Worm (Caenorhabditis elegans) whole organism, midembryonic: ENCODE measurements around the gene ptp-4A2.

Source experiments
- T22C8.4 ChIP-seq: fragments of 200-800 bp; sonication (Bioruptor generic); IDR thresholded peaks from 2 replicates; pipeline ENCODE4 v1.3.6; 2022; ENCODE audit warnings: missing genetic modification characterization, missing compliant biosample characterization
- cog-1 ChIP-seq: sonication (generic microtip); optimal IDR thresholded peaks from 2 replicates; lab custom pipeline; 2016; ENCODE audit warnings: missing genetic modification characterization, missing compliant biosample characterization
- flt-1 ChIP-seq: fragments of 200-800 bp; sonication (Bioruptor generic); IDR thresholded peaks from 2 replicates; pipeline ENCODE4 v1.3.6; 2022; ENCODE audit warnings: missing genetic modification characterization, missing compliant biosample characterization
- klf-2 ChIP-seq: fragments of 200-800 bp; sonication (Bioruptor generic); conservative IDR thresholded peaks from 2 replicates; pipeline ENCODE4 v1.3.6; 2022; ENCODE audit warnings: missing genetic modification reagents, missing genetic modification characterization, missing compliant biosample characterization
- med-1 ChIP-seq: sonication (generic microtip); optimal IDR thresholded peaks from 2 replicates; lab custom pipeline; 2017; ENCODE audit warnings: missing genetic modification characterization, mild to moderate bottlenecking, missing compliant biosample characterization, antibody characterized with exemption, missing genetic modification reagents; ENCODE audit not compliant: insufficient read depth
- ref-1 ChIP-seq: fragments of 200-800 bp; sonication (Bioruptor generic); conservative IDR thresholded peaks from 2 replicates; pipeline ENCODE4 v1.3.6; 2022; ENCODE audit warnings: missing genetic modification reagents, missing genetic modification characterization, missing compliant biosample characterization
- tab-1 ChIP-seq: fragments of 200-800 bp; sonication (Bioruptor generic); IDR thresholded peaks from 2 replicates; pipeline ENCODE4 v1.3.6; 2022; ENCODE audit warnings: missing genetic modification characterization, missing compliant biosample characterization
- ztf-23 ChIP-seq: fragments of 200-800 bp; sonication (Bioruptor generic); IDR thresholded peaks from 2 replicates; pipeline ENCODE4 v1.3.6; 2022; ENCODE audit warnings: missing genetic modification reagents, missing genetic modification characterization, missing compliant biosample characterization
- ztf-29 ChIP-seq: fragments of 200-800 bp; sonication (Bioruptor generic); IDR thresholded peaks from 2 replicates; pipeline ENCODE4 v1.3.6; 2022; ENCODE audit warnings: missing genetic modification reagents, missing genetic modification characterization, missing compliant biosample characterization

The ptp-4A2 gene

DNA sequence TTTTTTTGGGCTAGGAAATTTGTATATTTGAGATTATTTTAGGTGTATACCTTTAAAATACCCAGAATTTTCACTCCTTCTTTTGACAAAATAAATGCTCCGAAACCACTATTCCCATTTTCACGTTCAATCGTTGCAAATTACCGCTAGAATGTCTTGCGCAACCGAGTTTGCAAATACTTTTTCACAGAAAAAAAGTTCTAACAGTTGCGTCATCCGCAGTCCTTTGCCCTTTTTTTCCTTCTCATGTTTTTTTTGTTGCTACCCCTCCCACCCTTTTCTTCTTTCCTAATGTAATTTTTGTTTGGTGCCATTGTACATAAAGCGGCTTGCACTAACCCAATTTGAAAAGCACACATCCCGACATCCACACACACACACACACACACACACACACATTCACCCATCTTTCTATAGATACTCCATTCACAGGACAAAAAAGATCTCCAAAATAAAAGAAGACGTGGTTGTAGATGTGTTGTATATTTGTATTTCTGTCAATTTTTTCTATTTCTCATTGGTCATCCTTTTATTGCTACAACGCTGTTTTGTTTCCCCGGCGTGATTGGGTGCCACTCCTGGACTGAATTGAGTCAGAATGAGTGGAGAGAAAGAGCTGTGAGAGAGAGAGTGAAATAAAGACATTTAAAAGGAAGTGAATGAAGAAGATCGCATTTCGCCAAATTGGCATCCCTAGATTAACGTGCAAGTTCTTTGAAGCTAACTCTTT lies 14.5 kb upstream of the ptp-4A2 start:
- no peak for TF ChIP-seq ztf-23 (GFP tag; lab: Robert Waterston, UW)
- no peak for TF ChIP-seq flt-1
- no peak for TF ChIP-seq ztf-29 (GFP tag; lab: Robert Waterston, UW)
- TF ChIP-seq ref-1 (GFP tag; lab: Robert Waterston, UW) = no peak
- TF ChIP-seq cog-1 (tag; lab: Kevin White, UChicago) = no peak
- no peak for TF ChIP-seq klf-2
- TF ChIP-seq med-1 = no peak
- no peak for TF ChIP-seq T22C8.4 (GFP tag; lab: Robert Waterston, UW)
- no peak for TF ChIP-seq tab-1

DNA sequence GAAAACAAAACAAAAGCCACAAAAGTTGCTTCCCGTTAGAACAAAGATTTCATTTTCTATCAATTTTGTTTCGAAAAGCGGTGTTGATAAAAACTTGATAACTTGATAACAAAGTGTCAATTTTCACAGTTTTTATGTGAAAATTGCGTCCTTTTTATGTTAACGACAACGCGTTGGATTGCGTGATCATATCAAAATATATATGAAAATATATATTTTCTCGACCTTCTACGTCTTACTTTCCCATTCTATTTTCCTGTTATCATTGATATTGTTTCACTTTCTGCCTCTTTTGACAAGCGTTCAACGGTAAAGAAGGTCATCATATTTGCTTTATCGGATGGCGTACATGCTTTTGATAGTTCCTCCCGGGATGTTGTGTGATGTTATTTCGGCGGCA lies 9.6 kb upstream of the ptp-4A2 start:
- TF ChIP-seq T22C8.4 (GFP tag; lab: Robert Waterston, UW) (no peak), flt-1 (no peak), tab-1 (no peak), ztf-29 (GFP tag; lab: Robert Waterston, UW) (no peak), med-1 (no peak), ztf-23 (GFP tag; lab: Robert Waterston, UW) (no peak), cog-1 (tag; lab: Kevin White, UChicago) (no peak), ref-1 (GFP tag; lab: Robert Waterston, UW) (no peak), klf-2 (no peak)

DNA sequence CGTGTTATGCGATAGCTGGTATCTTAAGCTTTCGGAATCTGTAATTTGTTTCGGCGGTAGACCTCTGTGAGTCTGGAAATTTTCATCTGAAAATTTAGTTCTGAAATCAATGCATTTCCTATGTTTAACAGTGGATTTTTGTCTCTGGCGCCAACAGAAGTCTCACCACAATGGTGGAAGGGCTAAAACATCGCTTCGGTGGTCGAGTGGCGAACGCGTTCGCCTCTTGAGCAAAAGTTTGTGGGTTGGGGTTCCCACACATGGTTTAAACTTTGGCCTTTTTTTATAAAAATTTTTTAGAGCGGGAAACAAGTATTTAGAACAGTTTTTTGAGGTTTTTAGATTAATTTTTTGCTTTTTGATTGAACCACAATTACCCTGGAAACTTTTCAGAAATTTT lies 6.7 kb upstream of the ptp-4A2 start:
- no peak for TF ChIP-seq ztf-23 (GFP tag; lab: Robert Waterston, UW)
- no peak for TF ChIP-seq tab-1
- TF ChIP-seq flt-1 = no peak
- TF ChIP-seq T22C8.4 (GFP tag; lab: Robert Waterston, UW) = no peak
- no peak for TF ChIP-seq med-1
- TF ChIP-seq ztf-29 (GFP tag; lab: Robert Waterston, UW) = no peak
- no peak for TF ChIP-seq cog-1 (tag; lab: Kevin White, UChicago)
- TF ChIP-seq ref-1 (GFP tag; lab: Robert Waterston, UW) = no peak
- no peak for TF ChIP-seq klf-2

- TF ChIP-seq ztf-23 (GFP tag; lab: Robert Waterston, UW) (no peak), ref-1 (GFP tag; lab: Robert Waterston, UW) (no peak), tab-1 (no peak), klf-2 (no peak), cog-1 (tag; lab: Kevin White, UChicago) (no peak), flt-1 (no peak), med-1 (no peak), ztf-29 (GFP tag; lab: Robert Waterston, UW) (no peak)
Observed at ce11 chrX:3949026-3949425, 5.9 kb upstream of the ptp-4A2 start.

DNA sequence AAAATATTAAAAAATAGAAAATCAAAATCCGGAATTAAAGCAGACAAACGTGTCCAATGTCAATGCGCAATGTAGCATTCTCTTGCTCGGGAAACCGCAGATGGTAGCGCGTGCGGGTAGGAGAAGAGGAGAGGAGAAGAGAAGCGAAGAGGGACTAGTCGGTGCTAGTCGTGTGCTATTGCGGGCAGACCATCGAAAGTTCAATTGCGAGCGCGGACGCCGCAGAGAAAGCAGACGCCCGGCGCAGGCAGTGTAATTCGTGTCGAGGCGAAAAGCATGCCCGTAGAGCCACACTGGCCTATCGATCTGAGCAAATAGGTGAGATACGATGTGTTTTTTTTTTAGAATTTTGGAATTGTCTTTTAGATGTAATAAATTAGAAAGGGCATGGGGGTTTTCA lies 2.6 kb upstream of the ptp-4A2 start:
- peak; percentile 8 for TF ChIP-seq cog-1 (tag; lab: Kevin White, UChicago)
- no peak for TF ChIP-seq T22C8.4 (GFP tag; lab: Robert Waterston, UW)
- no peak for TF ChIP-seq med-1
- no peak for TF ChIP-seq flt-1
- TF ChIP-seq ztf-29 (GFP tag; lab: Robert Waterston, UW) = no peak
- 0 out of 2 replicates have a peak, but pooled peaks have one; percentile 34 for TF ChIP-seq klf-2

- TF ChIP-seq klf-2 = no peak
- no peak for TF ChIP-seq ztf-29 (GFP tag; lab: Robert Waterston, UW)
- no peak for TF ChIP-seq flt-1
- TF ChIP-seq med-1 = no peak
- TF ChIP-seq tab-1 = no peak
- no peak for TF ChIP-seq ztf-23 (GFP tag; lab: Robert Waterston, UW)
- no peak for TF ChIP-seq cog-1 (tag; lab: Kevin White, UChicago)
- no peak for TF ChIP-seq ref-1 (GFP tag; lab: Robert Waterston, UW)
- TF ChIP-seq T22C8.4 (GFP tag; lab: Robert Waterston, UW) = no peak
Observed at ce11 chrX:3944961-3945587, 2.0 kb upstream of the ptp-4A2 start.

DNA sequence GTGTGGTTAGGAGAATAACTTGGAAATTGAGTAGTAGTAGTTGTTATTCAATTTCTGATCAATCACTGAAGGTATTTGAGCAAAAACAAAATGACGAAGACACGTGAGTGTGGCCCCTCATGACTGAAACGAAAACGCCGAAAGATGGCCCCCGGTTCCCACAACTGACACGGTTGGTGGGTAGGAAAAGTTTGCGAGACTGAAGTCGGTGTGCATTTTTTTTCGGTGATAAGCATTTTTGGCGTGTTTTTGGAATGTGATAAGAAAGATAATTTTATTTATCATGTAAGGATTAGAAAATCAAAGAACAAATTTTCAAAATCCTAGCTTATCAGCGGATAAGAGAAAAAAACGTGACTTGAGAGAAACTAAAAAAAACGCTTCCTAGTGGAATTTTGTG lies 960 bp upstream of the ptp-4A2 start:
- TF ChIP-seq tab-1 (no peak), ref-1 (GFP tag; lab: Robert Waterston, UW) (no peak), ztf-23 (GFP tag; lab: Robert Waterston, UW) (no peak), flt-1 (no peak), med-1 (no peak), T22C8.4 (GFP tag; lab: Robert Waterston, UW) (no peak), ztf-29 (GFP tag; lab: Robert Waterston, UW) (no peak), klf-2 (no peak), cog-1 (tag; lab: Kevin White, UChicago) (no peak)

DNA sequence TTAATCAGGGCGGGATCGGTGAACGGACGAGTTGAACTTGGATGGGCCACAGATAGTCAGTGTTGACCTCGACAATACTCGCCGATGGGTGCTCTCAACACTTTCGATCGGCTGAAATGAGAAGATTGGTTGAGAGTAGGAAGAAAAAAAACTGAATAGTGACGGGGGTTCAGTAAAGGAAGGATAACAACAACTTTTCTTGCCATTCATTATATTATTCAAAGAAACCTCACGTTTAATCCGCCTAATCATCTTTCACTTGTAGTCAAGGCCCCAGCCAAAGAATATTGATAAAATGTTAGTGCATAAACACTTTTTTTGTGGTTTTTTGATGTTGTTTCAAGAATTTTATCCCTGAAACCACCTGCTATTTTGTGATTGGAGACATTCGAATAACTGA lies 846 bp downstream of the ptp-4A2 start, which contains the start of gene T19D2.13:
Gene T19D2.13, minus strand, starts transcription at position 101 of the 400 bp plus-strand sequence.
- TF ChIP-seq ztf-23 (GFP tag; lab: Robert Waterston, UW) (no peak), T22C8.4 (GFP tag; lab: Robert Waterston, UW) (no peak), cog-1 (tag; lab: Kevin White, UChicago) (no peak), ztf-29 (GFP tag; lab: Robert Waterston, UW) (no peak), med-1 (no peak), ref-1 (GFP tag; lab: Robert Waterston, UW) (no peak), flt-1 (no peak), klf-2 (no peak), tab-1 (no peak)

ce11 chrX:3938950-3939349 lies 4.2 kb downstream of the ptp-4A2 start, which contains the start of gene T19D2.3:
TSS of gene T19D2.3 (plus strand) at chrX:3939250.
- TF ChIP-seq ref-1 (GFP tag; lab: Robert Waterston, UW) = no peak
- TF ChIP-seq klf-2 = no peak
- TF ChIP-seq cog-1 (tag; lab: Kevin White, UChicago) = no peak
- TF ChIP-seq ztf-23 (GFP tag; lab: Robert Waterston, UW) = no peak
- no peak for TF ChIP-seq med-1
- TF ChIP-seq flt-1 = no peak
- TF ChIP-seq T22C8.4 (GFP tag; lab: Robert Waterston, UW) = no peak
- TF ChIP-seq tab-1 = no peak
- TF ChIP-seq ztf-29 (GFP tag; lab: Robert Waterston, UW) = no peak

DNA sequence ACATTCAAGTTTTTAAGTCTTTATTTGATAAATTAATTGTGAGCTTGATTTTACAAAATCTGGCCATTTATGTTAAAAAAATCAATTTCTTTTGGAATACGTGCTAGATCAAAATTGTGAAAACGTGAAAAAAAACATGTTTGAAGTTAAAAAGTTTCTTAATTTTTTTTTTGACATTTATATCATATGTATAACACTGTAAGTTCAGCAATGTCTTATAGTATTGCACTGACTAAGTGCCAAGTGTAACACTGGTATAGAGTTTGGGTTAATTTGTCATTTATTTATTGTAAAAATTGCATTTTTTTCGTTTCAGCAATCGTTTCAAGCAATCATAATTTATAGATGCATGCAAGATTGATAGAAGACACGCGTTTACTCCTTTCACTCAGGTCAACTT lies 5.2 kb downstream of the ptp-4A2 start:
- no peak for TF ChIP-seq tab-1
- TF ChIP-seq ztf-23 (GFP tag; lab: Robert Waterston, UW) = no peak
- no peak for TF ChIP-seq klf-2
- TF ChIP-seq ref-1 (GFP tag; lab: Robert Waterston, UW) = no peak
- TF ChIP-seq T22C8.4 (GFP tag; lab: Robert Waterston, UW) = no peak
